Worm (Caenorhabditis elegans) whole organism, young adult: ENCODE measurements around the gene T01H10.11.

ENCODE experiments used
- F37B4.10 ChIP-seq: fragments of 200-800 bp; sonication (Bioruptor generic); IDR thresholded peaks from 2 replicates; pipeline ENCODE4 v1.3.6; 2022; ENCODE audit warnings: missing genetic modification characterization, missing compliant biosample characterization
- K11D2.4 ChIP-seq: fragments of 200-800 bp; sonication (Bioruptor generic); IDR thresholded peaks from 2 replicates; pipeline ENCODE4 v1.3.6; 2022; ENCODE audit warnings: missing genetic modification reagents, missing genetic modification characterization, missing compliant biosample characterization
- T07F8.4 ChIP-seq: sonication (generic microtip); optimal IDR thresholded peaks from 2 replicates; lab custom pipeline; 2016; ENCODE audit warnings: mild to moderate bottlenecking, missing genetic modification characterization, moderate library complexity, missing compliant biosample characterization
- T26A5.8 ChIP-seq: sonication (generic microtip); optimal IDR thresholded peaks from 2 replicates; lab custom pipeline; 2016; ENCODE audit warnings: missing genetic modification characterization, missing compliant biosample characterization
- ZK185.1 ChIP-seq: sonication (generic microtip); optimal IDR thresholded peaks from 2 replicates; lab custom pipeline; 2016; ENCODE audit warnings: mild to moderate bottlenecking, missing genetic modification characterization, missing compliant biosample characterization; ENCODE audit not compliant: poor library complexity, severe bottlenecking
- aptf-2 ChIP-seq: fragments of 200-800 bp; sonication (Bioruptor generic); conservative IDR thresholded peaks from 2 replicates; pipeline ENCODE4 v1.3.6; 2022; ENCODE audit warnings: missing genetic modification reagents, missing genetic modification characterization, missing compliant biosample characterization
- aptf-3 ChIP-seq: fragments of 200-800 bp; sonication (Bioruptor generic); IDR thresholded peaks from 2 replicates; pipeline ENCODE4 v1.3.6; 2022; ENCODE audit warnings: missing genetic modification characterization, missing compliant biosample characterization
- attf-3 ChIP-seq: fragments of 200-800 bp; sonication (Bioruptor generic); conservative IDR thresholded peaks from 2 replicates; pipeline ENCODE4 v1.3.6; 2022; ENCODE audit warnings: missing genetic modification reagents, missing genetic modification characterization, missing compliant biosample characterization
- attf-6 ChIP-seq: fragments of 200-800 bp; sonication (Bioruptor generic); IDR thresholded peaks from 2 replicates; pipeline ENCODE4 v1.3.6; 2022; ENCODE audit warnings: missing genetic modification reagents, missing genetic modification characterization, missing compliant biosample characterization
- ceh-100 ChIP-seq: fragments of 200-800 bp; sonication (Bioruptor generic); IDR thresholded peaks from 2 replicates; pipeline ENCODE4 v1.3.6; 2022; ENCODE audit warnings: missing genetic modification reagents, missing genetic modification characterization, missing compliant biosample characterization
- ceh-91 ChIP-seq: fragments of 200-800 bp; sonication (Bioruptor generic); IDR thresholded peaks from 2 replicates; pipeline ENCODE4 v1.3.6; 2022; ENCODE audit warnings: missing genetic modification reagents, missing genetic modification characterization, missing compliant biosample characterization
- dpl-1 ChIP-seq: fragments of 150-350 bp; optimal IDR thresholded peaks from 2 replicates; lab custom pipeline; 2014; ENCODE audit warnings: missing biosample characterization, missing genetic modification reagents, missing genetic modification characterization
- hlh-12 ChIP-seq: sonication (generic microtip); optimal IDR thresholded peaks from 2 replicates; lab custom pipeline; 2016; ENCODE audit warnings: missing genetic modification characterization, missing compliant biosample characterization
- lir-1 ChIP-seq: fragments of 200-800 bp; sonication (Bioruptor generic); conservative IDR thresholded peaks from 2 replicates; pipeline ENCODE4 v1.3.6; 2022; ENCODE audit warnings: missing genetic modification reagents, missing genetic modification characterization, missing compliant biosample characterization
- lsy-27 ChIP-seq: sonication (generic microtip); optimal IDR thresholded peaks from 2 replicates; lab custom pipeline; 2017; ENCODE audit warnings: missing genetic modification characterization, mild to moderate bottlenecking, missing compliant biosample characterization, antibody characterized with exemption, missing genotype, borderline replicate concordance; ENCODE audit not compliant: insufficient read depth
- madf-6 ChIP-seq: fragments of 200-800 bp; sonication (Bioruptor generic); IDR thresholded peaks from 2 replicates; pipeline ENCODE4 v1.3.6; 2022; ENCODE audit warnings: missing genetic modification reagents, missing genetic modification characterization, missing compliant biosample characterization
- madf-8 ChIP-seq: fragments of 200-800 bp; sonication (Bioruptor generic); conservative IDR thresholded peaks from 2 replicates; pipeline ENCODE4 v1.3.6; 2022; ENCODE audit warnings: missing genetic modification reagents, missing genetic modification characterization, missing compliant biosample characterization
- mel-28 ChIP-seq: sonication (generic microtip); optimal IDR thresholded peaks from 2 replicates; lab custom pipeline; 2016; ENCODE audit warnings: borderline replicate concordance, mild to moderate bottlenecking, missing genetic modification characterization, missing compliant biosample characterization
- mes-4 ChIP-seq: sonication (generic microtip); optimal IDR thresholded peaks from 2 replicates; lab custom pipeline; 2016; ENCODE audit warnings: missing genotype, missing genetic modification characterization, missing compliant biosample characterization
- nfya-1 ChIP-seq: sonication (generic microtip); optimal IDR thresholded peaks from 2 replicates; lab custom pipeline; 2017; ENCODE audit warnings: antibody characterized with exemption, missing compliant biosample characterization, missing genetic modification characterization, borderline replicate concordance; ENCODE audit not compliant: insufficient read depth
- nhr-179 ChIP-seq: sonication (generic microtip); optimal IDR thresholded peaks from 2 replicates; lab custom pipeline; 2016; ENCODE audit warnings: mild to moderate bottlenecking, missing genetic modification characterization, missing compliant biosample characterization
- nhr-27 ChIP-seq: fragments of 200-800 bp; sonication (Bioruptor generic); optimal IDR thresholded peaks from 2 replicates; lab custom pipeline; 2018; ENCODE audit warnings: mild to moderate bottlenecking, missing genetic modification characterization, moderate library complexity, missing compliant biosample characterization
- nhr-80 ChIP-seq: sonication (generic microtip); optimal IDR thresholded peaks from 2 replicates; lab custom pipeline; 2016; ENCODE audit warnings: missing genetic modification characterization, missing compliant biosample characterization
- rec-8 ChIP-seq, 2 experiments: sonication (generic microtip); optimal IDR thresholded peaks; 2 replicates each; lab custom pipeline; 2016; ENCODE audit warnings: mild to moderate bottlenecking in 2 of 2, missing genetic modification characterization in 2 of 2, missing genetic modification reagents in 2 of 2, missing genotype in 2 of 2, missing biosample characterization in 1 of 2, missing compliant biosample characterization in 1 of 2, moderate library complexity in 1 of 2
- repo-1 ChIP-seq: sonication (generic microtip); optimal IDR thresholded peaks from 2 replicates; lab custom pipeline; 2017; ENCODE audit warnings: mild to moderate bottlenecking, missing genetic modification characterization, missing compliant biosample characterization
- sea-2 ChIP-seq: fragments of 200-800 bp; sonication (Bioruptor generic); IDR thresholded peaks from 2 replicates; pipeline ENCODE4 v1.3.6; 2022; ENCODE audit warnings: missing genetic modification characterization, missing compliant biosample characterization
- snpc-1.1 ChIP-seq: sonication (generic microtip); optimal IDR thresholded peaks from 2 replicates; lab custom pipeline; 2017; ENCODE audit warnings: missing genetic modification characterization, mild to moderate bottlenecking, missing compliant biosample characterization, antibody characterized with exemption, moderate library complexity, missing genotype, missing genetic modification reagents; ENCODE audit not compliant: insufficient read depth
- snpc-3.4 ChIP-seq: sonication (generic microtip); optimal IDR thresholded peaks from 2 replicates; lab custom pipeline; 2017; ENCODE audit warnings: missing genetic modification characterization, mild to moderate bottlenecking, missing compliant biosample characterization, antibody characterized with exemption, moderate library complexity, missing genotype, missing genetic modification reagents
- snpc-4 ChIP-seq, 5 experiments: fragments of 150-350 bp in 1 of 5; sonication (generic microtip) in 4 of 5; optimal IDR thresholded peaks; 2 replicates each; lab custom pipeline; 2014 to 2018; ENCODE audit warnings: missing genetic modification characterization in 5 of 5, missing biosample characterization in 3 of 5, antibody characterized with exemption in 2 of 5, mild to moderate bottlenecking in 2 of 5, missing compliant biosample characterization in 2 of 5, missing genotype in 2 of 5, moderate library complexity in 2 of 5, missing genetic modification reagents in 1 of 5
- xnd-1 ChIP-seq: sonication (generic microtip); optimal IDR thresholded peaks from 2 replicates; lab custom pipeline; 2016; ENCODE audit warnings: missing genotype, missing genetic modification reagents, missing genetic modification characterization, missing compliant biosample characterization
- ztf-6 ChIP-seq: fragments of 200-800 bp; sonication (Bioruptor generic); IDR thresholded peaks from 2 replicates; pipeline ENCODE4 v1.3.6; 2022; ENCODE audit warnings: missing genetic modification reagents, missing genetic modification characterization, missing compliant biosample characterization

Gene T01H10.11

DNA sequence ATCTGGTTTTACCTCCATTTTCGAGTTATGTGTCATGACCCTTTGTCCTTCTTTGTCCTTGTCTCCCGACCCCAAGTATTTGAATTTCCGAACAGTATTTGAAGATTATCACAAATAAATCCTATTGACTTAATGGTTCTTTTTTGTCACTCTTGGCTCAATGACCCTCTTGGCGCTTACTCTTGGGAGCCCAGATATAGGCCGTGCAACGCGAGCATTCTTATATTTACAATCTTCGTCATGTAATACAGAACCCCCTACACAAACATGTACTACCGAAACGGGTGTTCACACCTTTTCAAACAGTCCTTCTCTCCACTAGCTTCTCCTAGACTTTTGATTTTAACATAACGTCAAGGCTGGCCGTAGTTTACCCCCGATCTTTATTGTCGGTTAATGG, 20.4 kb downstream of the T01H10.11 start, which contains the start of gene M153.5:
Gene M153.5 (plus strand): TSS at position 301 of the 400 bp plus-strand sequence.
- TF ChIP-seq attf-6 (GFP tag; lab: Robert Waterston, UW) (no peak), madf-6 (GFP tag; lab: Robert Waterston, UW) (no peak), nfya-1 (tag; lab: Kevin White, UChicago) (no peak), ceh-91 (GFP tag; lab: Robert Waterston, UW) (no peak), hlh-12 (tag; lab: Kevin White, UChicago) (no peak), snpc-3.4 (tag; lab: Kevin White, UChicago) (no peak), xnd-1 (tag; lab: Kevin White, UChicago) (no peak), nhr-179 (tag; lab: Kevin White, UChicago) (no peak), aptf-3 (GFP tag; lab: Robert Waterston, UW) (no peak), ZK185.1 (tag; lab: Kevin White, UChicago) (no peak)

DNA sequence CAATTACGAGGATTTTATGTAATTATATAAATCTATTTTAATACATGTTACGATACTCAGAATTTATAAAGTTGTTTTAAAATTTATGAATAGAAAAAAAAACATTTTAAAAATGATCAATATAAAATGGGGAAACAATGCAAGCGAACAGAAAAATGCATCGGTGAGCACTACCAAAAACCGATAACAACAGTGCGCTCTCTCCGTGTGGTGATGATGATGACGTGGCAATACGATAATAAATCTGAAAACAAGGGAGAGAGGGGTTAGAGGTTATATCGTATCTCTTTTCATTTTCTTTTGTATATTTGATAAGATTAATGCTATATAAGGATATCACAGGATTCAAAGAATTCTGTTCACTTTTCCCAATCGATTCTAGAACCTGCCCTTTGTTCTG, 22.7 kb downstream of the T01H10.11 start:
- no peak for TF ChIP-seq rec-8 (tag; optimal IDR thresholded peaks at IDR 0.05; lab: Kevin White, UChicago)
- TF ChIP-seq attf-3 (GFP tag; lab: Robert Waterston, UW): no peak

DNA sequence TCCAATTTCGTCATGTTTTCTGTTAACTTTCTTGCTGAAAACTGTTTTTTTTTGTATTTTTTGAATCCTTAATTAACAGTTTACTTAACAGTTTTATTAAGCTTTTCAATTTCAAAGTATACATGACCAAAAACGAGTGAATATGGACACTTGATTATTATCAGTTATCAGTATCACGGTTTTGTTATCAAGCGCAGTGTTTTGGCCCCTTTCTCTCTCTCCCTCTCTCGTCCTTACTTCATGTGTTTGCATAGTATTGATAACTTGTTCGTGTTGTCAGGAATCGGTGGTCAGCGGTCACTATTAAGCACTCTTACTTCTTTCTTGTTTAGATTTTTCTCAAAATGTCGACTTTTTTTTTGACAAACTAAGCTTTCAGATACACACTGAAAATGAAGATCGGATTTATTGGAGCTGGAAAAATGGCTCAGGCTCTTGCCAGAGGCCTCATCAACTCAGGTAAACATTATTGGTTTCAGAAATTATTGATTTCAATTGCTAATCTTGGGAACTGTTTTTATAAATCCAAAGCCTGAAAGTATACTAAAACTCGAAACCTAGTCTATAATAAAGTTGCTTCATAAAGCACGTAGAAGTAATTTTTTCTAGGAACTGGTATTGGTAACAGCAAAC, 23.3 kb downstream of the T01H10.11 start, which contains the start of gene pycr-1:
Gene pycr-1 (plus strand): TSS at position 380 of the 633 bp plus-strand sequence.
- TF ChIP-seq mel-28: no peak
- TF ChIP-seq T26A5.8 (tag; lab: Kevin White, UChicago): no peak
- no peak for TF ChIP-seq dpl-1 (GFP tag; lab: Kevin White, UChicago)
- TF ChIP-seq nhr-80 (tag; lab: Kevin White, UChicago): peak; percentile 63

DNA sequence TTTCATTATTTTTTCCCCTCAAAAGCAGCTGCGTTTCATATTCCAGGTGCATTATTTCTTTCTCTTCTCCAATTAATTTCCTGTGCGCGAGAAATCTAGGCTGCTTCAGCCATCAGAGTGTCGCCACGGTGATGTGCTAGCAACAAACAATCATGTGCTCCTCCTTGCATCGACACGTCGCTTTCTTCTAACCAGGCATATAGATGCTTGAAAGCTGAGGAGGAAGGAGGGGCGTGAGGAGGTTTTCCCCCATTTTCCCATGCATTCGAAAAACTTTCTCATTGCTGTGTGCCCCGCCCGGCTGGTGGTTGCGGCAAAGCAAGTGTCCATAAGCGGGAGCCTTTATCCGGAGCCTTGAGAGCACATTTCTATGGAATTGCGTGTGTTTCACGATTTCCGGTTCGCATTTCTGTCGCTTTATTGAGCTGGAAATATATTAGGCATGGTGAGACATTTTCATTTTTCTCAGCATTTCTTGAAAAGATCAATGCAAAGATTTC, 26.4 kb downstream of the T01H10.11 start, which contains the start of gene znf-474:
Gene znf-474 (plus strand): TSS at position 287 of the 500 bp plus-strand sequence.
- TF ChIP-seq snpc-1.1 (tag; lab: Kevin White, UChicago): no peak
- TF ChIP-seq nhr-27: no peak
- TF ChIP-seq sea-2 (GFP tag; lab: Robert Waterston, UW): no peak
- TF ChIP-seq madf-8 (GFP tag; lab: Robert Waterston, UW): no peak
- no peak for TF ChIP-seq F37B4.10 (GFP tag; lab: Robert Waterston, UW)
- TF ChIP-seq mes-4 (tag; lab: Kevin White, UChicago): no peak
- no peak for TF ChIP-seq repo-1 (tag; lab: Kevin White, UChicago)
- TF ChIP-seq ztf-6 (GFP tag; lab: Robert Waterston, UW): no peak
- no peak for TF ChIP-seq aptf-2 (GFP tag; lab: Robert Waterston, UW)
- no peak for TF ChIP-seq snpc-4 (GFP tag; optimal IDR thresholded peaks at IDR 0.05; lab: Kevin White, UChicago)
- no peak for TF ChIP-seq snpc-4 (tag; optimal IDR thresholded peaks at IDR 0.05; lab: Kevin White, UChicago)

DNA sequence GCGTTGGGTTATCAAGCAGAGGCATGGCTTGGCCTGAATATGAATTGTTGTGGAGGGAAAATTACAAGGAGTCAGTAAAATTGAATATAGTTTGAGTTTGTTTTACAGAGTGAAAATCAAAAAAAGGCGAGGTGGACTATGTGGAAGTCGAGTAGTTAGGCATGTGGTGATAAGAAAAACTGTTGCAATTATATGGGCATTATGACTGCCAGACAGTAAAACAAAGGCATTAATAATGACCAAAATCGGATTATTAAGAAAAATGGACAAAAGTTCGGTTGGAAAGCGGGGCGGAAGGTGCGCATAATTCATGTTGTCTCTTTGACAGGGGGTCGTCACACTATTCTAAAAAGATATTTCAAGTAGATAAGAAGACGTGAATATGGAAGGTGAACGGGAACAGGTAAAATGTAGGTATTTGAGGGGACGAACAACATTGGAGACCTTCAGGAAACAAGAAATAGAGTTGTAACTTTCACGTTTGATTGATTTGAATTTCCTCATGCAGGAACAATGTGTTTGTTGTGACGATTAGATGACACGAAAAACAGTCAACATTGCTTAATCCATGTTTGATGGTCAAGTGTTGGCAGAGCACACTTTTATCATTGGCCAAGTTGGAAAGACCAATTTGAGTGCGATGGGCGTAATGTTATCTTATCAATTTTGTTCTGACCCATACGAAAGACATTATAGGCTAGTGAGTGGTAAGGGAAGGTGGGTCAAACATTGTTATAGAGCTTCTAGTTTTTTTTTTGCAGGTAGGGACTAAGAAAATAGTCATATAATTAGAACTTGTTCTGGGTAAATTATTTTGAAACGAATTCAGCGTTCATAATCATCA, 31.0 kb downstream of the T01H10.11 start, which contains the start of gene mfsd-11:
Gene mfsd-11 (minus strand): TSS at position 51 of the 844 bp plus-strand sequence.
- TF ChIP-seq lir-1 (GFP tag; lab: Robert Waterston, UW) (no peak), dpl-1 (GFP tag; lab: Kevin White, UChicago) (no peak), ceh-100 (GFP tag; lab: Robert Waterston, UW) (no peak), lsy-27 (tag; lab: Kevin White, UChicago) (no peak), K11D2.4 (GFP tag; lab: Robert Waterston, UW) (no peak), nhr-80 (tag; lab: Kevin White, UChicago) (peak; percentile 9), T07F8.4 (tag; lab: Kevin White, UChicago) (no peak)
- TF ChIP-seq, all 124 proteins: peak for 1
